Worm (Caenorhabditis elegans) whole organism, young adult: Measurements from ENCODE around the gene str-188.

ENCODE experiments used
- B0019.2 ChIP-seq: fragments of 200-800 bp; sonication (Bioruptor generic); conservative IDR thresholded peaks from 2 replicates; pipeline ENCODE4 v1.3.6; 2022; ENCODE audit warnings: missing genetic modification reagents, missing genetic modification characterization, missing compliant biosample characterization
- B0336.3 ChIP-seq: fragments of 200-800 bp; sonication (Bioruptor generic); IDR thresholded peaks from 2 replicates; pipeline ENCODE4 v1.3.6; 2022; ENCODE audit warnings: missing genetic modification characterization, missing compliant biosample characterization
- C06A6.2 ChIP-seq: fragments of 200-800 bp; sonication (Bioruptor generic); conservative IDR thresholded peaks from 2 replicates; pipeline ENCODE4 v1.3.6; 2022; ENCODE audit warnings: missing genetic modification characterization, missing compliant biosample characterization
- F10E7.11 ChIP-seq: sonication (generic microtip); optimal IDR thresholded peaks from 2 replicates; lab custom pipeline; 2017; ENCODE audit warnings: mild to moderate bottlenecking, missing genetic modification characterization, moderate library complexity, missing compliant biosample characterization
- F49E8.2 ChIP-seq: sonication (generic microtip); optimal IDR thresholded peaks from 3 replicates; lab custom pipeline; 2017; ENCODE audit warnings: missing genetic modification characterization, mild to moderate bottlenecking, missing compliant biosample characterization, antibody characterized with exemption, moderate library complexity; ENCODE audit not compliant: insufficient read depth
- F52B5.7 ChIP-seq: sonication (generic microtip); optimal IDR thresholded peaks from 2 replicates; lab custom pipeline; 2016; ENCODE audit warnings: mild to moderate bottlenecking, missing genetic modification characterization, missing compliant biosample characterization
- K12H6.12 ChIP-seq: fragments of 200-800 bp; sonication (Bioruptor generic); optimal IDR thresholded peaks from 2 replicates; lab custom pipeline; 2018; ENCODE audit warnings: mild to moderate bottlenecking, missing genetic modification characterization, missing compliant biosample characterization
- T07F8.4 ChIP-seq: sonication (generic microtip); optimal IDR thresholded peaks from 2 replicates; lab custom pipeline; 2016; ENCODE audit warnings: mild to moderate bottlenecking, missing genetic modification characterization, moderate library complexity, missing compliant biosample characterization
- ZK185.1 ChIP-seq: sonication (generic microtip); optimal IDR thresholded peaks from 2 replicates; lab custom pipeline; 2016; ENCODE audit warnings: mild to moderate bottlenecking, missing genetic modification characterization, missing compliant biosample characterization; ENCODE audit not compliant: poor library complexity, severe bottlenecking
- akir-1 ChIP-seq: fragments of 200-800 bp; sonication (Bioruptor generic); optimal IDR thresholded peaks from 2 replicates; lab custom pipeline; 2018; ENCODE audit warnings: mild to moderate bottlenecking, missing genetic modification characterization, moderate library complexity, missing compliant biosample characterization
- ama-1 ChIP-seq, 3 experiments: fragments of 150-350 bp in 1 of 3; sonication (generic microtip) in 2 of 3; optimal IDR thresholded peaks; 2 replicates each; lab custom pipeline; 2014 to 2018; ENCODE audit warnings: missing biosample characterization in 2 of 3, missing genetic modification characterization in 2 of 3, missing genetic modification reagents in 2 of 3
- aptf-2 ChIP-seq: fragments of 200-800 bp; sonication (Bioruptor generic); conservative IDR thresholded peaks from 2 replicates; pipeline ENCODE4 v1.3.6; 2022; ENCODE audit warnings: missing genetic modification reagents, missing genetic modification characterization, missing compliant biosample characterization
- attf-3 ChIP-seq: fragments of 200-800 bp; sonication (Bioruptor generic); conservative IDR thresholded peaks from 2 replicates; pipeline ENCODE4 v1.3.6; 2022; ENCODE audit warnings: missing genetic modification reagents, missing genetic modification characterization, missing compliant biosample characterization
- bed-1 ChIP-seq: fragments of 200-800 bp; sonication (Bioruptor generic); IDR thresholded peaks from 2 replicates; pipeline ENCODE4 v1.3.6; 2022; ENCODE audit warnings: missing genetic modification reagents, missing genetic modification characterization, missing compliant biosample characterization
- bed-2 ChIP-seq: fragments of 200-800 bp; sonication (Bioruptor generic); IDR thresholded peaks from 2 replicates; pipeline ENCODE4 v1.3.6; 2022; ENCODE audit warnings: missing genetic modification reagents, missing genetic modification characterization, missing compliant biosample characterization
- ceh-58 ChIP-seq: fragments of 200-800 bp; sonication (Bioruptor generic); IDR thresholded peaks from 2 replicates; pipeline ENCODE4 v1.3.6; 2022; ENCODE audit warnings: missing genetic modification characterization, missing compliant biosample characterization
- dpl-1 ChIP-seq: fragments of 150-350 bp; optimal IDR thresholded peaks from 2 replicates; lab custom pipeline; 2014; ENCODE audit warnings: missing biosample characterization, missing genetic modification reagents, missing genetic modification characterization
- egl-44 ChIP-seq: fragments of 200-800 bp; sonication (Bioruptor generic); IDR thresholded peaks from 2 replicates; pipeline ENCODE4 v1.3.6; 2022; ENCODE audit warnings: missing genetic modification reagents, missing genetic modification characterization, missing compliant biosample characterization
- egrh-3 ChIP-seq: fragments of 200-800 bp; sonication (Bioruptor generic); IDR thresholded peaks from 2 replicates; pipeline ENCODE4 v1.3.6; 2022; ENCODE audit warnings: missing genetic modification reagents, missing genetic modification characterization, missing compliant biosample characterization
- gei-17 ChIP-seq: fragments of 200-800 bp; sonication (Bioruptor generic); optimal IDR thresholded peaks from 2 replicates; lab custom pipeline; 2018; ENCODE audit warnings: mild to moderate bottlenecking, missing genetic modification characterization, missing compliant biosample characterization
- hlh-12 ChIP-seq: sonication (generic microtip); optimal IDR thresholded peaks from 2 replicates; lab custom pipeline; 2016; ENCODE audit warnings: missing genetic modification characterization, missing compliant biosample characterization
- hsf-1 ChIP-seq: fragments of 200-800 bp; sonication (Bioruptor generic); IDR thresholded peaks from 2 replicates; pipeline ENCODE4 v1.3.6; 2022; ENCODE audit warnings: missing genetic modification reagents, missing genetic modification characterization, missing compliant biosample characterization
- lin-26 ChIP-seq: fragments of 200-800 bp; sonication (Bioruptor generic); IDR thresholded peaks from 2 replicates; pipeline ENCODE4 v1.3.6; 2022; ENCODE audit warnings: missing genetic modification reagents, missing genetic modification characterization, missing compliant biosample characterization
- lin-35 ChIP-seq, 3 experiments: fragments of 150-350 bp in 2 of 3; sonication (generic microtip) in 1 of 3; optimal IDR thresholded peaks; 2 replicates each; lab custom pipeline; 2014 to 2018; ENCODE audit warnings: missing biosample characterization in 3 of 3, missing genetic modification characterization in 3 of 3, missing genetic modification reagents in 3 of 3
- lin-40 ChIP-seq: sonication (generic microtip); optimal IDR thresholded peaks from 2 replicates; lab custom pipeline; 2016; ENCODE audit warnings: missing genetic modification characterization, mild to moderate bottlenecking, missing compliant biosample characterization, missing genotype, missing genetic modification reagents
- lin-54 ChIP-seq: fragments of 200-800 bp; sonication (Bioruptor generic); optimal IDR thresholded peaks from 2 replicates; lab custom pipeline; 2018; ENCODE audit warnings: mild to moderate bottlenecking, missing genetic modification characterization, missing compliant biosample characterization
- lsy-27 ChIP-seq: sonication (generic microtip); optimal IDR thresholded peaks from 2 replicates; lab custom pipeline; 2017; ENCODE audit warnings: missing genetic modification characterization, mild to moderate bottlenecking, missing compliant biosample characterization, antibody characterized with exemption, missing genotype, borderline replicate concordance; ENCODE audit not compliant: insufficient read depth
- madf-6 ChIP-seq: fragments of 200-800 bp; sonication (Bioruptor generic); IDR thresholded peaks from 2 replicates; pipeline ENCODE4 v1.3.6; 2022; ENCODE audit warnings: missing genetic modification reagents, missing genetic modification characterization, missing compliant biosample characterization
- mel-28 ChIP-seq: sonication (generic microtip); optimal IDR thresholded peaks from 2 replicates; lab custom pipeline; 2016; ENCODE audit warnings: borderline replicate concordance, mild to moderate bottlenecking, missing genetic modification characterization, missing compliant biosample characterization
- nfya-2 ChIP-seq: fragments of 200-800 bp; sonication (Bioruptor generic); IDR thresholded peaks from 2 replicates; pipeline ENCODE4 v1.3.6; 2022; ENCODE audit warnings: missing genetic modification reagents, missing genetic modification characterization, missing compliant biosample characterization
- rcor-1 ChIP-seq: fragments of 200-800 bp; sonication (Bioruptor generic); IDR thresholded peaks from 2 replicates; pipeline ENCODE4 v1.3.6; 2022; ENCODE audit warnings: missing genetic modification reagents, missing genetic modification characterization, missing compliant biosample characterization
- rpc-1 ChIP-seq, 2 experiments: fragments of 150-350 bp in 1 of 2; sonication (generic microtip) in 1 of 2; optimal IDR thresholded peaks; 2 replicates each; lab custom pipeline; 2014 to 2018; ENCODE audit warnings: missing biosample characterization in 1 of 2, missing genetic modification characterization in 1 of 2, missing genetic modification reagents in 1 of 2, missing genotype in 1 of 2
- sea-2 ChIP-seq: fragments of 200-800 bp; sonication (Bioruptor generic); IDR thresholded peaks from 2 replicates; pipeline ENCODE4 v1.3.6; 2022; ENCODE audit warnings: missing genetic modification characterization, missing compliant biosample characterization
- snpc-1.1 ChIP-seq: sonication (generic microtip); optimal IDR thresholded peaks from 2 replicates; lab custom pipeline; 2017; ENCODE audit warnings: missing genetic modification characterization, mild to moderate bottlenecking, missing compliant biosample characterization, antibody characterized with exemption, moderate library complexity, missing genotype, missing genetic modification reagents; ENCODE audit not compliant: insufficient read depth
- snpc-4 ChIP-seq, 5 experiments: fragments of 150-350 bp in 1 of 5; sonication (generic microtip) in 4 of 5; optimal IDR thresholded peaks; 2 replicates each; lab custom pipeline; 2014 to 2018; ENCODE audit warnings: missing genetic modification characterization in 5 of 5, missing biosample characterization in 3 of 5, antibody characterized with exemption in 2 of 5, mild to moderate bottlenecking in 2 of 5, missing compliant biosample characterization in 2 of 5, missing genotype in 2 of 5, moderate library complexity in 2 of 5, missing genetic modification reagents in 1 of 5
- tbp1 ChIP-seq: fragments of 200-800 bp; sonication (Bioruptor generic); optimal IDR thresholded peaks from 2 replicates; lab custom pipeline; 2018; ENCODE audit warnings: mild to moderate bottlenecking, missing genetic modification characterization, missing compliant biosample characterization
- tbx-9 ChIP-seq: sonication (generic microtip); optimal IDR thresholded peaks from 2 replicates; lab custom pipeline; 2016; ENCODE audit warnings: borderline replicate concordance, missing genetic modification characterization, inconsistent platforms, missing compliant biosample characterization
- tlf-1 ChIP-seq: fragments of 200-800 bp; sonication (Bioruptor generic); optimal IDR thresholded peaks from 2 replicates; lab custom pipeline; 2018; ENCODE audit warnings: mild to moderate bottlenecking, missing genetic modification characterization, missing compliant biosample characterization
- zfh-2 ChIP-seq: fragments of 200-800 bp; sonication (Bioruptor generic); conservative IDR thresholded peaks from 2 replicates; pipeline ENCODE4 v1.3.6; 2022; ENCODE audit warnings: missing genetic modification reagents, missing genetic modification characterization, missing compliant biosample characterization
- ztf-22 ChIP-seq: fragments of 200-800 bp; sonication (Bioruptor generic); optimal IDR thresholded peaks from 2 replicates; lab custom pipeline; 2018; ENCODE audit warnings: mild to moderate bottlenecking, missing genetic modification characterization, moderate library complexity, missing compliant biosample characterization
- ztf-25 ChIP-seq: fragments of 200-800 bp; sonication (Bioruptor generic); IDR thresholded peaks from 2 replicates; pipeline ENCODE4 v1.3.6; 2022; ENCODE audit warnings: missing genetic modification reagents, missing genetic modification characterization, missing compliant biosample characterization
- ztf-26 ChIP-seq: sonication (generic microtip); optimal IDR thresholded peaks from 2 replicates; lab custom pipeline; 2017; ENCODE audit warnings: missing genetic modification characterization, missing compliant biosample characterization
- ztf-28 ChIP-seq: fragments of 200-800 bp; sonication (Bioruptor generic); IDR thresholded peaks from 2 replicates; pipeline ENCODE4 v1.3.6; 2022; ENCODE audit warnings: missing genetic modification reagents, missing genetic modification characterization, missing compliant biosample characterization

str-188 gene

ce11 chrV:9730743-9731706, 14.5 kb downstream of the str-188 start (continued):
- TF ChIP-seq lin-54 (GFP tag; lab: Kevin White, UChicago) (peak; percentile 62), B0019.2 (GFP tag; lab: Robert Waterston, UW) (peak; percentile 32; the same call in 1 of the 2 replicates), bed-2 (GFP tag; lab: Robert Waterston, UW) (0 out of 2 replicates have a peak, but pooled peaks have one; percentile 22), gei-17 (GFP tag; lab: Kevin White, UChicago) (peak; percentile 66), F49E8.2 (tag; lab: Kevin White, UChicago) (no peak), dpl-1 (GFP tag; lab: Kevin White, UChicago) (no peak), snpc-1.1 (tag; lab: Kevin White, UChicago) (no peak), F52B5.7 (tag; lab: Kevin White, UChicago) (peak; percentile 75), lin-26 (GFP tag; lab: Robert Waterston, UW) (peak; percentile 71; the same call in 1 of the 2 replicates), ztf-25 (GFP tag; lab: Robert Waterston, UW) (0 out of 2 replicates have a peak, but pooled peaks have one; percentile 46), K12H6.12 (peak; percentile 98), lin-35 (GFP tag; optimal IDR thresholded peaks at IDR 0.05; lab: Kevin White, UChicago) (peak in 1 of 3 experiments; percentile 64), zfh-2 (GFP tag; lab: Robert Waterston, UW) (peak; percentile 100), tbx-9 (tag; lab: Kevin White, UChicago) (no peak), aptf-2 (GFP tag; lab: Robert Waterston, UW) (no peak), tlf-1 (peak; percentile 72), lin-40 (tag; lab: Kevin White, UChicago) (peak; percentile 94), ztf-22 (GFP tag; lab: Kevin White, UChicago) (peak; percentile 72), ztf-26 (tag; lab: Kevin White, UChicago) (peak; percentile 90), akir-1 (GFP tag; lab: Kevin White, UChicago) (no peak), ztf-28 (GFP tag; lab: Robert Waterston, UW) (0 out of 2 replicates have a peak, but pooled peaks have one; percentile 4), bed-1 (GFP tag; lab: Robert Waterston, UW) (no peak), sea-2 (peak; percentile 74; the same call in 1 of the 2 replicates), C06A6.2 (GFP tag; lab: Robert Waterston, UW) (peak; percentile 70), hsf-1 (no peak), tbp1 (GFP tag; lab: Kevin White, UChicago) (peak; percentile 77), ZK185.1 (tag; lab: Kevin White, UChicago) (peak; percentile 56), egl-44 (GFP tag; lab: Robert Waterston, UW) (peak; percentile 71; the same call in 1 of the 2 replicates), rpc-1 (optimal IDR thresholded peaks at IDR 0.05; lab: Kevin White, UChicago) (no peak), rpc-1 (tag; optimal IDR thresholded peaks at IDR 0.05; lab: Kevin White, UChicago) (no peak), attf-3 (peak; percentile 62), hlh-12 (no peak), F10E7.11 (no peak), egrh-3 (GFP tag; lab: Robert Waterston, UW) (peak; percentile 80), snpc-4 (GFP tag; optimal IDR thresholded peaks at IDR 0.05; lab: Kevin White, UChicago) (peak; percentile 55), snpc-4 (tag; optimal IDR thresholded peaks at IDR 0.05; lab: Kevin White, UChicago) (peak; percentile 42 to 79 (median 78)), rcor-1 (GFP tag; lab: Robert Waterston, UW) (peak; percentile 63), T07F8.4 (tag; lab: Kevin White, UChicago) (peak; percentile 39), nfya-2 (GFP tag; lab: Robert Waterston, UW) (no peak), lsy-27 (tag; lab: Kevin White, UChicago) (no peak), B0336.3 (GFP tag; lab: Robert Waterston, UW) (peak; percentile 95), ama-1 (optimal IDR thresholded peaks at IDR 0.05; lab: Kevin White, UChicago) (peak; percentile 99), ama-1 (GFP tag; optimal IDR thresholded peaks at IDR 0.05; lab: Kevin White, UChicago) (peak in 1 of 2 experiments; percentile 43), ceh-58 (GFP tag; lab: Robert Waterston, UW) (no peak), madf-6 (GFP tag; lab: Robert Waterston, UW) (peak; percentile 19), mel-28 (tag; lab: Kevin White, UChicago) (peak; percentile 14)
